Fruit fly (Drosophila melanogaster) whole organism, embryonic: ENCODE measurements around the gene Fitm.

Source experiments
- ATbp ChIP-seq: fragments of 200-800 bp; sonication (Bioruptor generic); optimal IDR thresholded peaks from 2 replicates; lab custom pipeline; 2017; ENCODE audit warnings: missing biosample characterization, mild to moderate bottlenecking, missing genetic modification characterization, missing genetic modification reagents
- Adf1 ChIP-seq: fragments of 200-800 bp; sonication (Bioruptor generic); IDR thresholded peaks from 2 replicates; pipeline ENCODE4 v1.3.6; 2022; ENCODE audit warnings: missing biosample characterization, missing genetic modification characterization
- BEAF-32 ChIP-seq: fragments of 200-800 bp; sonication (Bioruptor generic); optimal IDR thresholded peaks from 3 replicates; lab custom pipeline; 2017; ENCODE audit warnings: missing biosample characterization, missing genetic modification characterization, mild to moderate bottlenecking, moderate library complexity, missing genetic modification reagents
- CG10147 ChIP-seq: fragments of 200-800 bp; sonication (Bioruptor generic); optimal IDR thresholded peaks from 2 replicates; lab custom pipeline; 2019; ENCODE audit warnings: missing biosample characterization, mild to moderate bottlenecking, missing genetic modification characterization, moderate library complexity
- CG11696 ChIP-seq: fragments of 200-800 bp; sonication (Bioruptor generic); IDR thresholded peaks from 2 replicates; pipeline ENCODE4 v1.3.6; 2022; ENCODE audit warnings: missing biosample characterization, missing genetic modification characterization
- CG1233 ChIP-seq: fragments of 200-800 bp; sonication (Bioruptor generic); optimal IDR thresholded peaks from 4 replicates; lab custom pipeline; 2018; ENCODE audit warnings: missing biosample characterization, mild to moderate bottlenecking, missing genetic modification characterization
- CG13624 ChIP-seq: fragments of 200-800 bp; sonication (Bioruptor generic); optimal IDR thresholded peaks from 2 replicates; lab custom pipeline; 2016; ENCODE audit warnings: missing biosample characterization, missing genetic modification characterization
- CG13894 ChIP-seq: fragments of 200-800 bp; sonication (Bioruptor generic); optimal IDR thresholded peaks from 3 replicates; lab custom pipeline; 2018; ENCODE audit warnings: missing biosample characterization, mild to moderate bottlenecking, missing genetic modification characterization, moderate library complexity
- CG14667 ChIP-seq: fragments of 200-800 bp; sonication (Bioruptor generic); IDR thresholded peaks from 2 replicates; pipeline ENCODE4 v1.3.6; 2022; ENCODE audit warnings: missing biosample characterization, missing genetic modification characterization
- CG14965 ChIP-seq: fragments of 200-800 bp; sonication (Bioruptor generic); optimal IDR thresholded peaks from 2 replicates; lab custom pipeline; 2016; ENCODE audit warnings: missing biosample characterization, missing genetic modification characterization, borderline replicate concordance
- CG17186 ChIP-seq: fragments of 200-800 bp; sonication (Bioruptor generic); optimal IDR thresholded peaks from 3 replicates; lab custom pipeline; 2017; ENCODE audit warnings: missing biosample characterization, missing genetic modification reagents, missing genetic modification characterization
- CG18599 ChIP-seq: fragments of 200-800 bp; sonication (Bioruptor generic); optimal IDR thresholded peaks from 3 replicates; lab custom pipeline; 2017; ENCODE audit warnings: missing biosample characterization, missing genetic modification characterization, mild to moderate bottlenecking, moderate library complexity, missing genetic modification reagents
- CG4328 ChIP-seq: fragments of 200-800 bp; sonication (Bioruptor generic); optimal IDR thresholded peaks from 3 replicates; lab custom pipeline; 2017; ENCODE audit warnings: missing biosample characterization, missing genetic modification reagents, missing genetic modification characterization
- CG43689 ChIP-seq: fragments of 200-800 bp; sonication (Bioruptor generic); IDR thresholded peaks from 2 replicates; pipeline ENCODE4 v1.3.6; 2022; ENCODE audit warnings: missing biosample characterization, missing genetic modification characterization
- CG8478 ChIP-seq: fragments of >200 bp; optimal IDR thresholded peaks from 2 replicates; lab custom pipeline; 2018
- CG9797 ChIP-seq: fragments of 200-800 bp; sonication (Bioruptor generic); optimal IDR thresholded peaks from 3 replicates; lab custom pipeline; 2018; ENCODE audit warnings: missing biosample characterization, mild to moderate bottlenecking, missing genetic modification characterization
- CHES-1-like ChIP-seq: fragments of 200-800 bp; sonication (Bioruptor generic); optimal IDR thresholded peaks from 2 replicates; lab custom pipeline; 2016; ENCODE audit warnings: missing biosample characterization, missing genetic modification characterization
- Chrac-16 ChIP-seq: fragments of 200-800 bp; sonication (Bioruptor generic); optimal IDR thresholded peaks from 3 replicates; lab custom pipeline; 2016; ENCODE audit warnings: missing biosample characterization, missing genetic modification characterization
- Doc2 ChIP-seq: fragments of 200-800 bp; sonication (Bioruptor generic); IDR thresholded peaks from 2 replicates; pipeline ENCODE4 v1.3.6; 2022; ENCODE audit warnings: missing biosample characterization, missing genetic modification characterization
- Eip74EF ChIP-seq, 2 experiments: fragments of 200-800 bp in 1 of 2; fragments of >200 bp in 1 of 2; sonication (Bioruptor generic) in 1 of 2; optimal IDR thresholded peaks; 2 replicates each; lab custom pipeline; 2017 to 2019; ENCODE audit warnings: missing biosample characterization in 2 of 2, missing genetic modification characterization in 2 of 2, mild to moderate bottlenecking in 1 of 2, moderate library complexity in 1 of 2
- Elba2 ChIP-seq: fragments of 200-800 bp; sonication (Bioruptor generic); optimal IDR thresholded peaks from 3 replicates; lab custom pipeline; 2016; ENCODE audit warnings: missing biosample characterization, missing genetic modification characterization
- Ets97D ChIP-seq: fragments of 200-800 bp; sonication (Bioruptor generic); optimal IDR thresholded peaks from 3 replicates; lab custom pipeline; 2016; ENCODE audit warnings: missing biosample characterization, missing genetic modification characterization
- Fer1 ChIP-seq: fragments of 200-800 bp; sonication (Bioruptor generic); optimal IDR thresholded peaks from 2 replicates; lab custom pipeline; 2017; ENCODE audit warnings: missing biosample characterization, mild to moderate bottlenecking, missing genetic modification characterization
- HLH4C ChIP-seq: fragments of 200-800 bp; sonication (Bioruptor generic); IDR thresholded peaks from 3 replicates; pipeline ENCODE4 v1.3.6; 2022; ENCODE audit warnings: missing biosample characterization, missing genetic modification characterization; ENCODE audit not compliant: partially characterized antibody
- HLHmδ ChIP-seq: fragments of 200-800 bp; sonication (Bioruptor generic); optimal IDR thresholded peaks from 2 replicates; lab custom pipeline; 2018; ENCODE audit warnings: missing biosample characterization, mild to moderate bottlenecking, missing genetic modification characterization, moderate library complexity
- Hmr ChIP-seq: fragments of 200-800 bp; sonication (Bioruptor generic); optimal IDR thresholded peaks from 3 replicates; lab custom pipeline; 2017; ENCODE audit warnings: mild to moderate bottlenecking, missing biosample characterization, missing genetic modification reagents, missing genetic modification characterization
- Nf-YA ChIP-seq: fragments of 200-800 bp; sonication (Bioruptor generic); IDR thresholded peaks from 2 replicates; pipeline ENCODE4 v1.3.6; 2022; ENCODE audit warnings: missing biosample characterization, missing genetic modification characterization
- NfI ChIP-seq: fragments of 200-800 bp; sonication (Bioruptor generic); optimal IDR thresholded peaks from 3 replicates; lab custom pipeline; 2018; ENCODE audit warnings: missing biosample characterization, mild to moderate bottlenecking, missing genetic modification characterization, moderate library complexity
- Opbp ChIP-seq: fragments of 200-800 bp; sonication (Bioruptor generic); IDR thresholded peaks from 3 replicates; pipeline ENCODE4 v1.3.6; 2022; ENCODE audit warnings: missing biosample characterization, missing genetic modification characterization; ENCODE audit not compliant: partially characterized antibody
- Rfx ChIP-seq: fragments of 200-800 bp; sonication (Bioruptor generic); IDR thresholded peaks from 2 replicates; pipeline ENCODE4 v1.3.6; 2022; ENCODE audit warnings: missing biosample characterization, missing genetic modification characterization
- Sry-β ChIP-seq: fragments of 200-800 bp; sonication (Bioruptor generic); optimal IDR thresholded peaks from 2 replicates; lab custom pipeline; 2018; ENCODE audit warnings: missing biosample characterization, mild to moderate bottlenecking, missing genetic modification characterization, moderate library complexity
- Vsx1 ChIP-seq: fragments of 200-800 bp; sonication (Bioruptor generic); optimal IDR thresholded peaks from 2 replicates; lab custom pipeline; 2017; ENCODE audit warnings: missing biosample characterization, mild to moderate bottlenecking, missing genetic modification characterization, missing genetic modification reagents
- ara ChIP-seq: fragments of 200-800 bp; sonication (Bioruptor generic); IDR thresholded peaks from 2 replicates; pipeline ENCODE4 v1.3.6; 2022; ENCODE audit warnings: missing biosample characterization, missing genetic modification characterization
- cwo ChIP-seq: fragments of 200-800 bp; sonication (Bioruptor generic); optimal IDR thresholded peaks from 3 replicates; lab custom pipeline; 2017; ENCODE audit warnings: missing biosample characterization, missing genetic modification characterization, mild to moderate bottlenecking, moderate library complexity, missing genetic modification reagents
- fd102C ChIP-seq: fragments of 200-800 bp; sonication (Bioruptor generic); optimal IDR thresholded peaks from 2 replicates; lab custom pipeline; 2018; ENCODE audit warnings: missing biosample characterization, mild to moderate bottlenecking, missing genetic modification characterization, moderate library complexity
- gcm2 ChIP-seq: fragments of 200-800 bp; sonication (Bioruptor generic); optimal IDR thresholded peaks from 2 replicates; lab custom pipeline; 2016; ENCODE audit warnings: missing biosample characterization, missing genetic modification characterization
- h ChIP-seq: fragments of >200 bp; optimal IDR thresholded peaks from 2 replicates; lab custom pipeline; 2017
- ham ChIP-seq: fragments of 200-800 bp; sonication (Bioruptor generic); IDR thresholded peaks from 2 replicates; pipeline ENCODE4 v1.3.6; 2022; ENCODE audit warnings: missing biosample characterization, missing genetic modification characterization
- her ChIP-seq: fragments of 200-800 bp; sonication (Bioruptor generic); optimal IDR thresholded peaks from 2 replicates; lab custom pipeline; 2016; ENCODE audit warnings: missing biosample characterization, missing genetic modification characterization
- klu ChIP-seq: fragments of 200-800 bp; sonication (Bioruptor generic); IDR thresholded peaks from 2 replicates; pipeline ENCODE4 v1.3.6; 2022; ENCODE audit warnings: missing biosample characterization, missing genetic modification characterization
- lbe ChIP-seq: fragments of 200-800 bp; sonication (Bioruptor generic); optimal IDR thresholded peaks from 2 replicates; lab custom pipeline; 2016; ENCODE audit warnings: missing biosample characterization, mild to moderate bottlenecking, missing genetic modification characterization
- oc ChIP-seq: fragments of 200-800 bp; sonication (Bioruptor generic); optimal IDR thresholded peaks from 2 replicates; lab custom pipeline; 2018; ENCODE audit warnings: missing biosample characterization, mild to moderate bottlenecking, missing genetic modification characterization, moderate library complexity
- odd ChIP-seq: fragments of 200-800 bp; sonication (Bioruptor generic); optimal IDR thresholded peaks from 2 replicates; lab custom pipeline; 2017; ENCODE audit warnings: missing biosample characterization, mild to moderate bottlenecking, missing genetic modification characterization
- pum ChIP-seq: fragments of 200-800 bp; sonication (Bioruptor generic); optimal IDR thresholded peaks from 2 replicates; lab custom pipeline; 2016; ENCODE audit warnings: missing biosample characterization, missing genetic modification characterization
- run ChIP-seq: fragments of 200-800 bp; sonication (Bioruptor generic); optimal IDR thresholded peaks from 3 replicates; lab custom pipeline; 2018; ENCODE audit warnings: missing biosample characterization, mild to moderate bottlenecking, missing genetic modification characterization
- sqz ChIP-seq: fragments of 200-800 bp; sonication (Bioruptor generic); optimal IDR thresholded peaks from 3 replicates; lab custom pipeline; 2018; ENCODE audit warnings: missing biosample characterization, mild to moderate bottlenecking, missing genetic modification characterization
- tx ChIP-seq: fragments of 200-800 bp; sonication (Bioruptor generic); optimal IDR thresholded peaks from 2 replicates; lab custom pipeline; 2016; ENCODE audit warnings: missing biosample characterization, missing genetic modification characterization
- vnd ChIP-seq: fragments of 200-800 bp; sonication (Bioruptor generic); IDR thresholded peaks from 3 replicates; pipeline ENCODE4 v1.3.6; 2022; ENCODE audit warnings: missing biosample characterization, missing genetic modification characterization; ENCODE audit not compliant: partially characterized antibody
- wek ChIP-seq: fragments of 200-800 bp; sonication (Bioruptor generic); optimal IDR thresholded peaks from 3 replicates; lab custom pipeline; 2018; ENCODE audit warnings: missing biosample characterization, mild to moderate bottlenecking, missing genetic modification characterization, moderate library complexity
- zf30C ChIP-seq: fragments of 200-800 bp; sonication (Bioruptor generic); optimal IDR thresholded peaks from 3 replicates; lab custom pipeline; 2018; ENCODE audit warnings: missing biosample characterization, mild to moderate bottlenecking, missing genetic modification characterization

The Fitm gene

DNA sequence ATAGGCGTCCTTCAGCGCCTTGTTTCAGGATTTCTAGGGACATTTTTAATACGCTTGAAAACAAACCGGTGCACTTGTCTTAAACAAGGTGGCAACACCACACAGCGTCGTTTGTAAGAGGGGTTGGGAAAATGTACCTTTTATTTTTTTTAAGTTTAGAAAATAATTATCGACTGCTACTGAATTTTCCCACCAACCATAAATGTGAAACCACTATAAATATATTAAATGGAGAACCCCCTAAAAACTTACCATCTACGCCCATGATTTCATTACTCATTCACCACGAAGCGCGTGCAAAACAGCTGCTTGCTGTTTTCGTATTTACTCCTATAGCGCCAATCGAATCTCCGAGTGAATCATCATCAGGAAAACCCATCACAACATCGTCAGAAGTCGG, 6.6 kb downstream of the Fitm start, which contains the start of the genes Tcs5 and CHMP2B:
TSS of gene Tcs5 (minus strand) at position 84 of the 400 bp plus-strand sequence.
TSS of gene CHMP2B (plus strand) at position 308 of the 400 bp plus-strand sequence.
- TF ChIP-seq CG9797 (GFP tag; lab: Kevin White, UChicago) (peak; percentile 74), CG1233 (GFP tag; lab: Kevin White, UChicago) (peak; percentile 100), cwo (GFP tag; lab: Kevin White, UChicago) (peak; percentile 98), Ets97D (GFP tag; lab: Kevin White, UChicago) (peak; percentile 85), Chrac-16 (peak; percentile 100), odd (GFP tag; lab: Kevin White, UChicago) (peak; percentile 99), Fer1 (GFP tag; lab: Kevin White, UChicago) (peak; percentile 99), vnd (no peak), HLHmδ (GFP tag; lab: Kevin White, UChicago) (no peak), ham (peak; percentile 99), Rfx (peak; percentile 100), CG14667 (GFP tag; lab: Robert Waterston, UW) (peak; percentile 100), BEAF-32 (GFP tag; lab: Kevin White, UChicago) (peak; percentile 54), run (peak; percentile 98), NfI (GFP tag; lab: Kevin White, UChicago) (peak; percentile 100), CG18599 (GFP tag; lab: Kevin White, UChicago) (peak; percentile 100), Doc2 (GFP tag; lab: Robert Waterston, UW) (peak; percentile 100), lbe (GFP tag; lab: Kevin White, UChicago) (peak; percentile 96), Sry-β (GFP tag; lab: Kevin White, UChicago) (peak; percentile 80), fd102C (GFP tag; lab: Kevin White, UChicago) (peak; percentile 98), Vsx1 (GFP tag; lab: Kevin White, UChicago) (peak; percentile 98), CG43689 (peak; percentile 99), HLH4C (GFP tag; lab: Robert Waterston, UW) (no peak), her (GFP tag; lab: Kevin White, UChicago) (peak; percentile 97), gcm2 (peak; percentile 99), sqz (peak; percentile 99), CG4328 (GFP tag; lab: Kevin White, UChicago) (peak; percentile 99), CG13894 (peak; percentile 99), Eip74EF (GFP tag; optimal IDR thresholded peaks at IDR 0.05; lab: Kevin White, UChicago) (peak in 1 of 2 experiments; percentile 92), CG13624 (GFP tag; lab: Kevin White, UChicago) (peak; percentile 100), Elba2 (GFP tag; lab: Kevin White, UChicago) (peak; percentile 99), CG17186 (peak; percentile 96), ara (peak; percentile 100), h (lab: Kevin White, UChicago) (no peak), CG10147 (peak; percentile 99), zf30C (GFP tag; lab: Kevin White, UChicago) (no peak), Hmr (peak; percentile 100), klu (GFP tag; lab: Robert Waterston, UW) (peak; percentile 100), pum (GFP tag; lab: Kevin White, UChicago) (peak; percentile 100), wek (GFP tag; lab: Kevin White, UChicago) (peak; percentile 96), CG14965 (GFP tag; lab: Kevin White, UChicago) (peak; percentile 92), Opbp (GFP tag; lab: Robert Waterston, UW) (peak; percentile 45; the same call in 1 of the 3 replicates), CHES-1-like (peak; percentile 99), ATbp (GFP tag; lab: Kevin White, UChicago) (peak; percentile 99), oc (tag; lab: Kevin White, UChicago) (peak; percentile 100), tx (GFP tag; lab: Kevin White, UChicago) (peak; percentile 99), CG8478 (lab: Kevin White, UChicago) (no peak), Nf-YA (GFP tag; lab: Robert Waterston, UW) (peak; percentile 99), Adf1 (GFP tag; lab: Robert Waterston, UW) (peak; percentile 94), CG11696 (GFP tag; lab: Robert Waterston, UW) (peak; percentile 99)
